Fruit fly (Drosophila melanogaster): Measurements from ENCODE around the gene Sirt6.

- TF ChIP-seq Dif (GFP tag; optimal IDR thresholded peaks at IDR 0.05; ENCODE audit: partially characterized antibody), result no peak
- no peak for TF ChIP-seq Jra (GFP tag; optimal IDR thresholded peaks at IDR 0.05)
- no peak for TF ChIP-seq jim (GFP tag; optimal IDR thresholded peaks at IDR 0.05)
- no peak for TF ChIP-seq Hr78 (GFP tag; optimal IDR thresholded peaks at IDR 0.05)
- no peak for TF ChIP-seq Myc (optimal IDR thresholded peaks at IDR 0.05)
- TF ChIP-seq Sp1 (GFP tag; optimal IDR thresholded peaks at IDR 0.05), result no peak
- no peak for TF ChIP-seq HLH106 (tag; optimal IDR thresholded peaks at IDR 0.05)
- TF ChIP-seq psq (GFP tag; optimal IDR thresholded peaks at IDR 0.05), result no peak
- TF ChIP-seq lola (GFP tag; optimal IDR thresholded peaks at IDR 0.05), result no peak
- no peak for TF ChIP-seq pan (optimal IDR thresholded peaks at IDR 0.05)
- no peak for TF ChIP-seq h (GFP tag; optimal IDR thresholded peaks at IDR 0.05)
- no peak for TF ChIP-seq GATAd (GFP tag; optimal IDR thresholded peaks at IDR 0.05)
Observed at dm6 chr3R:10226132-10227023, 35.3 kb downstream of the Sirt6 start.
